Fruit fly (Drosophila melanogaster): ENCODE measurements around the gene Pfdn5.

Pfdn5 gene

DNA sequence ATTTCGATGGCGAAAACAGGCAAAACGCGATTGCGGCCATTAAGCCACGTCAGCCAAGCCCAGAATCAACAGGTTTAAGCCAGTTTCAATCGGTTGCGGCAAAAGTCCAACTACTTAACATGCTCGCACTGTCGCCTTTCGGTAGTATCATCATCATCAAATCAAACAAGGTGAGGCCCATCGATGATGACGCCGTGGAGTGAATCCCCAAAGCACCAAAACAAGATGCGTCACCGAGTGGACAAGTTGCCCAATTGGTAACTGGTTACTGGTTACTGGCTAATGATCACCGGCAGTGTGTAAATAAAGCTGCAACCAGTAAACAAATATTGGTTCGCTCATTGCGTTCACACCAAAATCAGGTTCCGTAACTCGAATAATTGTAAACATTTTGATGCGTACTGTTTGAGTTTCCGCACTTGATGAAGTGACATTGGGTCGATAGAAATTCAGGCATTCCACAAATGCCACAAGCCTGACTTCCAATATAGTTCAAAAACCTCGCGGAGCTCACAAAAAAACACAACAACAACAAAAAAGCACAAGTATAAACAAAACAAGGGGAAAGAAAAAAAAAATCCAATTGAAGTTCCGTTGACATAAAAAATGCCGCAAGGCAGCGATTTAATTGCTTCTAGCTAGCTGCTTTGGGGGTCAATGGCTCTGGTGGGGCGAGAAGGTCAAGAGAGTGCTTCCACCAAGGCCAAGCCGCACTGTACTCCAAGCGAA is 37.7 kb downstream of the Pfdn5 start (continued):
- TF ChIP-seq CG2889 (GFP tag; IDR thresholded peaks at IDR 0.05) (no peak), pros (GFP tag; optimal IDR thresholded peaks at IDR 0.05) (no peak), CG2202 (tag; optimal IDR thresholded peaks at IDR 0.05) (peak; percentile 74), ham (GFP tag; IDR thresholded peaks at IDR 0.05) (no peak), CG12769 (tag; optimal IDR thresholded peaks at IDR 0.05) (peak; percentile 40), sens (GFP tag) (peak; percentile 92), Gsc (GFP tag; IDR thresholded peaks at IDR 0.05) (no peak), Bteb2 (GFP tag; optimal IDR thresholded peaks at IDR 0.05) (no peak), ac (GFP tag; optimal IDR thresholded peaks at IDR 0.05) (no peak), Meics (GFP tag; optimal IDR thresholded peaks at IDR 0.05) (peak; percentile 5), Sry-β (GFP tag; optimal IDR thresholded peaks at IDR 0.05) (peak; percentile 26), vfl (GFP tag; optimal IDR thresholded peaks at IDR 0.05) (no peak), dysf (GFP tag; IDR thresholded peaks at IDR 0.05) (no peak), CG4424 (GFP tag; optimal IDR thresholded peaks at IDR 0.05) (peak; percentile 51), Med (GFP tag) (peak; percentile 94), ranshi (GFP tag; IDR thresholded peaks at IDR 0.05) (peak; percentile 66; the same call in 1 of the 2 replicates), sr (GFP tag; IDR thresholded peaks at IDR 0.05) (no peak), CG34376 (GFP tag; optimal IDR thresholded peaks at IDR 0.05) (no peak), PHDP (tag; optimal IDR thresholded peaks at IDR 0.05) (peak; percentile 71), CG16815 (GFP tag; optimal IDR thresholded peaks at IDR 0.05) (no peak), dan (GFP tag; IDR thresholded peaks at IDR 0.05) (no peak), CG12391 (tag; optimal IDR thresholded peaks at IDR 0.05) (peak; percentile 6), CG3163 (GFP tag; optimal IDR thresholded peaks at IDR 0.05) (peak; percentile 4), fu2 (GFP tag; optimal IDR thresholded peaks at IDR 0.05) (no peak), Eip74EF (GFP tag; optimal IDR thresholded peaks at IDR 0.05) (peak in 1 of 2 experiments; percentile 93), CG4617 (GFP tag; optimal IDR thresholded peaks at IDR 0.05; ENCODE audit: borderline replicate concordance) (no peak), gfzf (GFP tag; optimal IDR thresholded peaks at IDR 0.05) (no peak), Myb (GFP tag; optimal IDR thresholded peaks at IDR 0.05) (no peak), CG10321 (GFP tag; IDR thresholded peaks at IDR 0.05) (0 out of 2 replicates have a peak, but pooled peaks have one; percentile 21), pzg (GFP tag; optimal IDR thresholded peaks at IDR 0.05) (no peak), HHEX (GFP tag; optimal IDR thresholded peaks at IDR 0.05) (peak; percentile 79), CG18764 (GFP tag; optimal IDR thresholded peaks at IDR 0.05) (peak; percentile 62), BtbVII (GFP tag; optimal IDR thresholded peaks at IDR 0.05) (peak; percentile 62), CG16863 (GFP tag; optimal IDR thresholded peaks at IDR 0.05) (peak; percentile 25), CG17612 (GFP tag; IDR thresholded peaks at IDR 0.05) (no peak), CTCF (GFP tag; optimal IDR thresholded peaks at IDR 0.05) (peak; percentile 41), tin (GFP tag; optimal IDR thresholded peaks at IDR 0.05) (peak; percentile 31), Sry-δ (GFP tag; optimal IDR thresholded peaks at IDR 0.05) (peak; percentile 9), sug (tag; optimal IDR thresholded peaks at IDR 0.05) (peak; percentile 65), CG8290 (GFP tag; optimal IDR thresholded peaks at IDR 0.05) (peak; percentile 69), CG8290 (tag; optimal IDR thresholded peaks at IDR 0.05) (peak; percentile 34 to 84), E2f1 (GFP tag; IDR thresholded peaks at IDR 0.05) (no peak; the same call in 1 of the 2 replicates), Doc2 (GFP tag; IDR thresholded peaks at IDR 0.05) (no peak), GATAe (GFP tag; conservative IDR thresholded peaks at IDR 0.05) (no peak), Lpt (GFP tag; optimal IDR thresholded peaks at IDR 0.05) (no peak), Antp (GFP tag; optimal IDR thresholded peaks at IDR 0.05) (peak; percentile 2), Fer1 (GFP tag; optimal IDR thresholded peaks at IDR 0.05) (peak; percentile 74), CG6813 (GFP tag; optimal IDR thresholded peaks at IDR 0.05) (peak; percentile 72), hkb (optimal IDR thresholded peaks at IDR 0.05) (no peak), hkb (GFP tag; IDR thresholded peaks at IDR 0.05) (peak; percentile 81), nom (GFP tag; optimal IDR thresholded peaks at IDR 0.05) (no peak)

Measured in whole organism, embryonic.